Worm (Caenorhabditis elegans) whole organism, L1 larva: ENCODE data around the gene C50E3.5.
"Not testable (repeated sequence)": the region's sequence is repeated elsewhere in the genome, so short reads cannot be mapped to it uniquely, and the experiment has no call there.

Experiments
- alr-1 ChIP-seq: fragments of 200-800 bp; sonication (Bioruptor generic); optimal IDR thresholded peaks from 2 replicates; lab custom pipeline; 2018; ENCODE audit warnings: borderline replicate concordance, mild to moderate bottlenecking, missing genetic modification characterization, missing compliant biosample characterization
- efl-3 ChIP-seq: fragments of 200-800 bp; sonication (Bioruptor generic); optimal IDR thresholded peaks from 2 replicates; lab custom pipeline; 2018; ENCODE audit warnings: mild to moderate bottlenecking, missing genetic modification characterization, missing compliant biosample characterization
- fos-1 ChIP-seq: fragments of 150-350 bp; optimal IDR thresholded peaks from 2 replicates; lab custom pipeline; 2014; ENCODE audit warnings: missing biosample characterization, missing genetic modification characterization
- nhr-84 ChIP-seq: sonication (generic microtip); optimal IDR thresholded peaks from 2 replicates; lab custom pipeline; 2017; ENCODE audit warnings: missing biosample characterization, missing genetic modification characterization
- rnt-1 ChIP-seq: sonication (generic microtip); optimal IDR thresholded peaks from 2 replicates; lab custom pipeline; 2016; ENCODE audit warnings: mild to moderate bottlenecking, missing genetic modification characterization, moderate library complexity, missing compliant biosample characterization
- unc-62 ChIP-seq: fragments of 150-350 bp; optimal IDR thresholded peaks from 2 replicates; lab custom pipeline; 2014; ENCODE audit warnings: missing biosample characterization, missing genetic modification reagents, missing genetic modification characterization
- ztf-4 ChIP-seq: fragments of 150-350 bp; optimal IDR thresholded peaks from 2 replicates; lab custom pipeline; 2014; ENCODE audit warnings: missing biosample characterization, missing genetic modification characterization

ce11 chrV:7548499-7548898 is 39.3 kb upstream of the C50E3.5 start:
- not testable (repeated sequence) for TF ChIP-seq alr-1 (tag; lab: Kevin White, UChicago); unc-62; rnt-1 (tag; lab: Kevin White, UChicago); ztf-4 (tag; lab: Kevin White, UChicago); efl-3 (GFP tag; lab: Kevin White, UChicago); nhr-84 (tag; lab: Kevin White, UChicago); fos-1 (tag; lab: Kevin White, UChicago)
